Fruit fly (Drosophila melanogaster) whole organism: Measurements from ENCODE around the gene CG32299.

Experiments used
- Dll ChIP-seq: fragments of >200 bp; optimal IDR thresholded peaks from 2 replicates; lab custom pipeline; 2017
- pan ChIP-seq: fragments of >200 bp; optimal IDR thresholded peaks from 2 replicates; lab custom pipeline; 2017

DNA sequence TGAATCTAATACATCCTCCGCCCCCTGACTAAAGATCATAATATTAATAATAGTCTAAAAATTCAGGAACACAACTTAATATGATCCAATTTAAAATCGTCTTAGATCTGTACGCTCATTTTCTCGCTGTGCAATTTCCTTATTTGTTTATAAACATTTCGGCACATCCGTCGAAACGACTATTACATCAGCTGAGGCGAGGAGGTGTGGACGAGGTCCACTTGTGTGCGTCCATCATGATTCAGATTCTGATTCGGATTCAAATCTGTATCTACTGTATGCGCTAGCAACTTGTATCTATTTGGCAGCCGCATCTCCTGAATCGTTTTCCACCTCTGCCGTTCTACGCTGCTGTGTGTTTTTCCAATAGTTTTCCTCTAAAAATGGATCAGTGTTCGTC, 11.3 kb downstream of the CG32299 start:
- TF ChIP-seq Dll (lab: Kevin White, UChicago) (no peak), pan (lab: Kevin White, UChicago) (no peak)
